Worm (Caenorhabditis elegans) whole organism, young adult: ENCODE results near the gene C06E4.3.
A peak's percentile ranks its signal among the peaks of the same experiment; 100 is the strongest.
"Not testable (repeated sequence)": the region's sequence is repeated elsewhere in the genome, so short reads cannot be mapped to it uniquely, and the experiment has no call there.

Source experiments
- D2030.7 ChIP-seq: fragments of 200-800 bp; sonication (Bioruptor generic); IDR thresholded peaks from 2 replicates; pipeline ENCODE4 v1.3.6; 2022; ENCODE audit warnings: missing genetic modification reagents, missing genetic modification characterization, missing compliant biosample characterization
- F22D6.2 ChIP-seq: sonication (generic microtip); optimal IDR thresholded peaks from 2 replicates; lab custom pipeline; 2016; ENCODE audit warnings: mild to moderate bottlenecking, missing genetic modification characterization, missing compliant biosample characterization
- F49E8.2 ChIP-seq: sonication (generic microtip); optimal IDR thresholded peaks from 3 replicates; lab custom pipeline; 2017; ENCODE audit warnings: missing genetic modification characterization, mild to moderate bottlenecking, missing compliant biosample characterization, antibody characterized with exemption, moderate library complexity; ENCODE audit not compliant: insufficient read depth
- Y95B8A.8 ChIP-seq: fragments of 200-800 bp; sonication (Bioruptor generic); IDR thresholded peaks from 2 replicates; pipeline ENCODE4 v1.3.6; 2022; ENCODE audit warnings: missing genetic modification reagents, missing genetic modification characterization, missing compliant biosample characterization
- ZK185.1 ChIP-seq: sonication (generic microtip); optimal IDR thresholded peaks from 2 replicates; lab custom pipeline; 2016; ENCODE audit warnings: mild to moderate bottlenecking, missing genetic modification characterization, missing compliant biosample characterization; ENCODE audit not compliant: poor library complexity, severe bottlenecking
- akir-1 ChIP-seq: fragments of 200-800 bp; sonication (Bioruptor generic); optimal IDR thresholded peaks from 2 replicates; lab custom pipeline; 2018; ENCODE audit warnings: mild to moderate bottlenecking, missing genetic modification characterization, moderate library complexity, missing compliant biosample characterization
- athp-1 ChIP-seq: sonication (generic microtip); optimal IDR thresholded peaks from 2 replicates; lab custom pipeline; 2017; ENCODE audit warnings: mild to moderate bottlenecking, missing genetic modification characterization, missing compliant biosample characterization
- ccch-3 ChIP-seq: fragments of 200-800 bp; sonication (Bioruptor generic); optimal IDR thresholded peaks from 2 replicates; lab custom pipeline; 2018; ENCODE audit warnings: mild to moderate bottlenecking, missing genetic modification characterization, missing compliant biosample characterization
- cebp-2 ChIP-seq: fragments of 200-800 bp; sonication (Bioruptor generic); IDR thresholded peaks from 2 replicates; pipeline ENCODE4 v1.3.6; 2022; ENCODE audit warnings: missing genetic modification characterization, missing compliant biosample characterization
- ceh-91 ChIP-seq: fragments of 200-800 bp; sonication (Bioruptor generic); IDR thresholded peaks from 2 replicates; pipeline ENCODE4 v1.3.6; 2022; ENCODE audit warnings: missing genetic modification reagents, missing genetic modification characterization, missing compliant biosample characterization
- dox-1 ChIP-seq: fragments of 200-800 bp; sonication (Bioruptor generic); IDR thresholded peaks from 2 replicates; pipeline ENCODE4 v1.3.6; 2022; ENCODE audit warnings: missing genetic modification reagents, missing genetic modification characterization, missing compliant biosample characterization
- dpff-1 ChIP-seq: sonication (generic microtip); optimal IDR thresholded peaks from 2 replicates; lab custom pipeline; 2017; ENCODE audit warnings: mild to moderate bottlenecking, missing genetic modification characterization, missing compliant biosample characterization
- egrh-3 ChIP-seq: fragments of 200-800 bp; sonication (Bioruptor generic); IDR thresholded peaks from 2 replicates; pipeline ENCODE4 v1.3.6; 2022; ENCODE audit warnings: missing genetic modification reagents, missing genetic modification characterization, missing compliant biosample characterization
- him-1 ChIP-seq: sonication (generic microtip); optimal IDR thresholded peaks from 2 replicates; lab custom pipeline; 2016; ENCODE audit warnings: missing genotype, missing genetic modification reagents, missing genetic modification characterization, missing compliant biosample characterization
- hmg-1.2 ChIP-seq: fragments of 200-800 bp; sonication (Bioruptor generic); IDR thresholded peaks from 2 replicates; pipeline ENCODE4 v1.3.6; 2022; ENCODE audit warnings: missing genetic modification reagents, missing genetic modification characterization, missing compliant biosample characterization
- hmg-20 ChIP-seq: fragments of 200-800 bp; sonication (Bioruptor generic); IDR thresholded peaks from 2 replicates; pipeline ENCODE4 v1.3.6; 2022; ENCODE audit warnings: missing genetic modification reagents, missing genetic modification characterization, missing compliant biosample characterization
- lin-54 ChIP-seq: fragments of 200-800 bp; sonication (Bioruptor generic); optimal IDR thresholded peaks from 2 replicates; lab custom pipeline; 2018; ENCODE audit warnings: mild to moderate bottlenecking, missing genetic modification characterization, missing compliant biosample characterization
- lsl-1 ChIP-seq: fragments of 200-800 bp; sonication (Bioruptor generic); optimal IDR thresholded peaks from 2 replicates; lab custom pipeline; 2018; ENCODE audit warnings: mild to moderate bottlenecking, missing genetic modification characterization, moderate library complexity, missing compliant biosample characterization
- nhr-120 ChIP-seq: fragments of 200-800 bp; sonication (Bioruptor generic); IDR thresholded peaks from 2 replicates; pipeline ENCODE4 v1.3.6; 2022; ENCODE audit warnings: missing genetic modification characterization, missing compliant biosample characterization
- nhr-179 ChIP-seq: sonication (generic microtip); optimal IDR thresholded peaks from 2 replicates; lab custom pipeline; 2016; ENCODE audit warnings: mild to moderate bottlenecking, missing genetic modification characterization, missing compliant biosample characterization
- nhr-80 ChIP-seq: sonication (generic microtip); optimal IDR thresholded peaks from 2 replicates; lab custom pipeline; 2016; ENCODE audit warnings: missing genetic modification characterization, missing compliant biosample characterization
- pbrm-1 ChIP-seq: fragments of 200-800 bp; sonication (Bioruptor generic); IDR thresholded peaks from 2 replicates; pipeline ENCODE4 v1.3.6; 2022; ENCODE audit warnings: missing genetic modification reagents, missing genetic modification characterization, missing compliant biosample characterization
- pha-4 ChIP-seq: fragments of 150-350 bp; sonication (generic microtip); optimal IDR thresholded peaks from 2 replicates; lab custom pipeline; 2014; ENCODE audit warnings: missing biosample characterization, missing genetic modification reagents, missing genetic modification characterization
- repo-1 ChIP-seq: sonication (generic microtip); optimal IDR thresholded peaks from 2 replicates; lab custom pipeline; 2017; ENCODE audit warnings: mild to moderate bottlenecking, missing genetic modification characterization, missing compliant biosample characterization
- snpc-1.1 ChIP-seq: sonication (generic microtip); optimal IDR thresholded peaks from 2 replicates; lab custom pipeline; 2017; ENCODE audit warnings: missing genetic modification characterization, mild to moderate bottlenecking, missing compliant biosample characterization, antibody characterized with exemption, moderate library complexity, missing genotype, missing genetic modification reagents; ENCODE audit not compliant: insufficient read depth
- somi-1 ChIP-seq: fragments of 200-800 bp; sonication (Bioruptor generic); optimal IDR thresholded peaks from 2 replicates; lab custom pipeline; 2018; ENCODE audit warnings: mild to moderate bottlenecking, missing genetic modification characterization, missing compliant biosample characterization
- unc-62 ChIP-seq: fragments of 150-350 bp; optimal IDR thresholded peaks from 2 replicates; lab custom pipeline; 2014; ENCODE audit warnings: missing biosample characterization, missing genetic modification reagents, missing genetic modification characterization
- xnd-1 ChIP-seq: sonication (generic microtip); optimal IDR thresholded peaks from 2 replicates; lab custom pipeline; 2016; ENCODE audit warnings: missing genotype, missing genetic modification reagents, missing genetic modification characterization, missing compliant biosample characterization
- zfh-2 ChIP-seq: fragments of 200-800 bp; sonication (Bioruptor generic); conservative IDR thresholded peaks from 2 replicates; pipeline ENCODE4 v1.3.6; 2022; ENCODE audit warnings: missing genetic modification reagents, missing genetic modification characterization, missing compliant biosample characterization
- ztf-22 ChIP-seq: fragments of 200-800 bp; sonication (Bioruptor generic); optimal IDR thresholded peaks from 2 replicates; lab custom pipeline; 2018; ENCODE audit warnings: mild to moderate bottlenecking, missing genetic modification characterization, moderate library complexity, missing compliant biosample characterization
- ztf-25 ChIP-seq: fragments of 200-800 bp; sonication (Bioruptor generic); IDR thresholded peaks from 2 replicates; pipeline ENCODE4 v1.3.6; 2022; ENCODE audit warnings: missing genetic modification reagents, missing genetic modification characterization, missing compliant biosample characterization
- ztf-3 ChIP-seq: fragments of 200-800 bp; sonication (Bioruptor generic); optimal IDR thresholded peaks from 2 replicates; lab custom pipeline; 2018; ENCODE audit warnings: mild to moderate bottlenecking, missing genetic modification characterization, missing compliant biosample characterization

Gene C06E4.3

ce11 chrIV:7253271-7253670 lies 7.4 kb upstream of the C06E4.3 start (continued):
- TF ChIP-seq nhr-179 (tag; lab: Kevin White, UChicago) (no peak), ztf-22 (GFP tag; lab: Kevin White, UChicago) (no peak), Y95B8A.8 (GFP tag; lab: Robert Waterston, UW) (no peak), pbrm-1 (peak; percentile 73), dox-1 (GFP tag; lab: Robert Waterston, UW) (peak; percentile 53; the same call in 1 of the 2 replicates), xnd-1 (tag; lab: Kevin White, UChicago) (no peak), nhr-80 (no peak), hmg-1.2 (GFP tag; lab: Robert Waterston, UW) (peak; percentile 85), hmg-20 (GFP tag; lab: Robert Waterston, UW) (no peak), ceh-91 (GFP tag; lab: Robert Waterston, UW) (0 out of 2 replicates have a peak, but pooled peaks have one; percentile 17), lin-54 (GFP tag; lab: Kevin White, UChicago) (no peak), D2030.7 (GFP tag; lab: Robert Waterston, UW) (0 out of 2 replicates have a peak, but pooled peaks have one; percentile 38), zfh-2 (GFP tag; lab: Robert Waterston, UW) (no peak), F22D6.2 (tag; lab: Kevin White, UChicago) (no peak), lsl-1 (GFP tag; lab: Kevin White, UChicago) (peak; percentile 35), him-1 (tag; lab: Kevin White, UChicago) (peak; percentile 76), pha-4 (tag; lab: Kevin White, UChicago) (no peak), F49E8.2 (tag; lab: Kevin White, UChicago) (peak; percentile 62), somi-1 (GFP tag; lab: Kevin White, UChicago) (no peak), dpff-1 (tag; lab: Kevin White, UChicago) (no peak)

- TF ChIP-seq athp-1, snpc-1.1, dpff-1 (tag; lab: Kevin White, UChicago): not testable (repeated sequence)
These were observed 6.0 kb upstream of the C06E4.3 start, which contains the start of gene C06E4.5 for ce11 chrIV:7254690-7255089. TSS of gene C06E4.5 (plus strand) at chrIV:7254990.

ce11 chrIV:7258253-7258652 lies 2.4 kb upstream of the C06E4.3 start, which contains the start of gene C06E4.6:
TSS of gene C06E4.6 (minus strand) at chrIV:7258303.
- TF ChIP-seq F22D6.2 (tag; lab: Kevin White, UChicago) (no peak), repo-1 (no peak), ZK185.1 (tag; lab: Kevin White, UChicago) (no peak), akir-1 (no peak), ccch-3 (GFP tag; lab: Kevin White, UChicago) (no peak), egrh-3 (no peak), nhr-120 (GFP tag; lab: Robert Waterston, UW) (no peak), unc-62 (GFP tag; lab: Kevin White, UChicago) (no peak), nhr-80 (peak; percentile 53), somi-1 (GFP tag; lab: Kevin White, UChicago) (no peak), hmg-1.2 (GFP tag; lab: Robert Waterston, UW) (peak; percentile 95)

ce11 chrIV:7263137-7263536 lies 2.5 kb downstream of the C06E4.3 start, which contains the start of gene glb-2:
TSS of gene glb-2 (minus strand) at chrIV:7263237.
- TF ChIP-seq ztf-3 (GFP tag; lab: Kevin White, UChicago), result no peak
- TF ChIP-seq ztf-25, result no peak
- no peak for TF ChIP-seq D2030.7 (GFP tag; lab: Robert Waterston, UW)
- TF ChIP-seq lsl-1 (GFP tag; lab: Kevin White, UChicago), result no peak
- no peak for TF ChIP-seq cebp-2 (GFP tag; lab: Robert Waterston, UW)
- no peak for TF ChIP-seq pha-4 (tag; lab: Kevin White, UChicago)
- TF ChIP-seq, all 124 proteins: peak for 0
